Worm (Caenorhabditis elegans): ENCODE results near the gene srh-243.

ce11 chrV:2875422-2875821 lies 5.2 kb downstream of the srh-243 start, which contains the start of gene folt-2:
- TF ChIP-seq him-1 (tag; optimal IDR thresholded peaks at IDR 0.05) (no peak), dao-5 (tag; optimal IDR thresholded peaks at IDR 0.05) (no peak)
